Worm (Caenorhabditis elegans) whole organism, young adult: ENCODE results near the gene F57F4.1.
A peak's percentile ranks its signal among the peaks of the same experiment; 100 is the strongest.

Source experiments
- F23B12.7 ChIP-seq: sonication (generic microtip); optimal IDR thresholded peaks from 2 replicates; lab custom pipeline; 2017; ENCODE audit warnings: missing genetic modification characterization, mild to moderate bottlenecking, missing compliant biosample characterization, antibody characterized with exemption, moderate library complexity; ENCODE audit not compliant: insufficient read depth
- F33H1.4 ChIP-seq: fragments of 200-800 bp; sonication (Bioruptor generic); IDR thresholded peaks from 2 replicates; pipeline ENCODE4 v1.3.6; 2022; ENCODE audit warnings: missing genetic modification reagents, missing genetic modification characterization, missing compliant biosample characterization
- F55B11.4 ChIP-seq: sonication (generic microtip); optimal IDR thresholded peaks from 2 replicates; lab custom pipeline; 2016; ENCODE audit warnings: missing compliant biosample characterization, missing genetic modification characterization, borderline replicate concordance; ENCODE audit not compliant: insufficient read depth
- K11D2.4 ChIP-seq: fragments of 200-800 bp; sonication (Bioruptor generic); IDR thresholded peaks from 2 replicates; pipeline ENCODE4 v1.3.6; 2022; ENCODE audit warnings: missing genetic modification reagents, missing genetic modification characterization, missing compliant biosample characterization
- K12H6.12 ChIP-seq: fragments of 200-800 bp; sonication (Bioruptor generic); optimal IDR thresholded peaks from 2 replicates; lab custom pipeline; 2018; ENCODE audit warnings: mild to moderate bottlenecking, missing genetic modification characterization, missing compliant biosample characterization
- T26A5.8 ChIP-seq: sonication (generic microtip); optimal IDR thresholded peaks from 2 replicates; lab custom pipeline; 2016; ENCODE audit warnings: missing genetic modification characterization, missing compliant biosample characterization
- Y53F4B.3 ChIP-seq: fragments of 200-800 bp; sonication (Bioruptor generic); IDR thresholded peaks from 2 replicates; pipeline ENCODE4 v1.3.6; 2022; ENCODE audit warnings: missing genetic modification reagents, missing genetic modification characterization, missing compliant biosample characterization
- Y67H2A.10 ChIP-seq: fragments of 200-800 bp; sonication (Bioruptor generic); conservative IDR thresholded peaks from 2 replicates; pipeline ENCODE4 v1.3.6; 2022; ENCODE audit warnings: missing genetic modification reagents, missing genetic modification characterization, missing compliant biosample characterization
- aptf-3 ChIP-seq: fragments of 200-800 bp; sonication (Bioruptor generic); IDR thresholded peaks from 2 replicates; pipeline ENCODE4 v1.3.6; 2022; ENCODE audit warnings: missing genetic modification characterization, missing compliant biosample characterization
- cebp-1 ChIP-seq, 2 experiments: fragments of 200-800 bp in 1 of 2; sonication (Bioruptor generic) in 1 of 2; sonication (generic microtip) in 1 of 2; IDR thresholded peaks in 1 of 2; optimal IDR thresholded peaks in 1 of 2; 2 replicates each; pipeline versions ENCODE4 v1.3.6 to Lab custom; 2017 to 2022; ENCODE audit warnings: missing compliant biosample characterization in 2 of 2, missing genetic modification characterization in 2 of 2, mild to moderate bottlenecking in 1 of 2, missing genetic modification reagents in 1 of 2, moderate library complexity in 1 of 2
- ceh-27 ChIP-seq: fragments of 200-800 bp; sonication (Bioruptor generic); optimal IDR thresholded peaks from 2 replicates; lab custom pipeline; 2018; ENCODE audit warnings: mild to moderate bottlenecking, missing genetic modification characterization, moderate library complexity, missing compliant biosample characterization
- ceh-58 ChIP-seq: fragments of 200-800 bp; sonication (Bioruptor generic); IDR thresholded peaks from 2 replicates; pipeline ENCODE4 v1.3.6; 2022; ENCODE audit warnings: missing genetic modification characterization, missing compliant biosample characterization
- ceh-79 ChIP-seq: sonication (generic microtip); optimal IDR thresholded peaks from 2 replicates; lab custom pipeline; 2017; ENCODE audit warnings: mild to moderate bottlenecking, missing genetic modification characterization, missing compliant biosample characterization
- dox-1 ChIP-seq: fragments of 200-800 bp; sonication (Bioruptor generic); IDR thresholded peaks from 2 replicates; pipeline ENCODE4 v1.3.6; 2022; ENCODE audit warnings: missing genetic modification reagents, missing genetic modification characterization, missing compliant biosample characterization
- dpff-1 ChIP-seq: sonication (generic microtip); optimal IDR thresholded peaks from 2 replicates; lab custom pipeline; 2017; ENCODE audit warnings: mild to moderate bottlenecking, missing genetic modification characterization, missing compliant biosample characterization
- gei-17 ChIP-seq: fragments of 200-800 bp; sonication (Bioruptor generic); optimal IDR thresholded peaks from 2 replicates; lab custom pipeline; 2018; ENCODE audit warnings: mild to moderate bottlenecking, missing genetic modification characterization, missing compliant biosample characterization
- hmg-20 ChIP-seq: fragments of 200-800 bp; sonication (Bioruptor generic); IDR thresholded peaks from 2 replicates; pipeline ENCODE4 v1.3.6; 2022; ENCODE audit warnings: missing genetic modification reagents, missing genetic modification characterization, missing compliant biosample characterization
- lag-1 ChIP-seq: fragments of 200-800 bp; sonication (Bioruptor generic); IDR thresholded peaks from 2 replicates; pipeline ENCODE4 v1.3.6; 2022; ENCODE audit warnings: missing genetic modification reagents, missing genetic modification characterization, missing compliant biosample characterization
- lin-26 ChIP-seq: fragments of 200-800 bp; sonication (Bioruptor generic); IDR thresholded peaks from 2 replicates; pipeline ENCODE4 v1.3.6; 2022; ENCODE audit warnings: missing genetic modification reagents, missing genetic modification characterization, missing compliant biosample characterization
- lin-35 ChIP-seq, 3 experiments: fragments of 150-350 bp in 2 of 3; sonication (generic microtip) in 1 of 3; optimal IDR thresholded peaks; 2 replicates each; lab custom pipeline; 2014 to 2018; ENCODE audit warnings: missing biosample characterization in 3 of 3, missing genetic modification characterization in 3 of 3, missing genetic modification reagents in 3 of 3
- mcd-1 ChIP-seq: fragments of 200-800 bp; sonication (Bioruptor generic); IDR thresholded peaks from 2 replicates; pipeline ENCODE4 v1.3.6; 2022; ENCODE audit warnings: missing genetic modification reagents, missing genetic modification characterization, missing compliant biosample characterization
- nhr-80 ChIP-seq: sonication (generic microtip); optimal IDR thresholded peaks from 2 replicates; lab custom pipeline; 2016; ENCODE audit warnings: missing genetic modification characterization, missing compliant biosample characterization
- nhr-90 ChIP-seq: sonication (generic microtip); optimal IDR thresholded peaks from 2 replicates; lab custom pipeline; 2016; ENCODE audit warnings: missing genotype, mild to moderate bottlenecking, missing genetic modification characterization, missing compliant biosample characterization
- snpc-1.1 ChIP-seq: sonication (generic microtip); optimal IDR thresholded peaks from 2 replicates; lab custom pipeline; 2017; ENCODE audit warnings: missing genetic modification characterization, mild to moderate bottlenecking, missing compliant biosample characterization, antibody characterized with exemption, moderate library complexity, missing genotype, missing genetic modification reagents; ENCODE audit not compliant: insufficient read depth
- snpc-1.3 ChIP-seq: sonication (generic microtip); optimal IDR thresholded peaks from 2 replicates; lab custom pipeline; 2017; ENCODE audit warnings: missing genetic modification characterization, mild to moderate bottlenecking, missing compliant biosample characterization, antibody characterized with exemption, moderate library complexity, missing genotype, missing genetic modification reagents; ENCODE audit not compliant: insufficient read depth
- somi-1 ChIP-seq: fragments of 200-800 bp; sonication (Bioruptor generic); optimal IDR thresholded peaks from 2 replicates; lab custom pipeline; 2018; ENCODE audit warnings: mild to moderate bottlenecking, missing genetic modification characterization, missing compliant biosample characterization
- tbp1 ChIP-seq: fragments of 200-800 bp; sonication (Bioruptor generic); optimal IDR thresholded peaks from 2 replicates; lab custom pipeline; 2018; ENCODE audit warnings: mild to moderate bottlenecking, missing genetic modification characterization, missing compliant biosample characterization
- tlf-1 ChIP-seq: fragments of 200-800 bp; sonication (Bioruptor generic); optimal IDR thresholded peaks from 2 replicates; lab custom pipeline; 2018; ENCODE audit warnings: mild to moderate bottlenecking, missing genetic modification characterization, missing compliant biosample characterization
- unc-130 ChIP-seq: sonication (generic microtip); optimal IDR thresholded peaks from 2 replicates; lab custom pipeline; 2016; ENCODE audit warnings: missing genetic modification reagents, missing genetic modification characterization, missing compliant biosample characterization
- zfh-2 ChIP-seq: fragments of 200-800 bp; sonication (Bioruptor generic); conservative IDR thresholded peaks from 2 replicates; pipeline ENCODE4 v1.3.6; 2022; ENCODE audit warnings: missing genetic modification reagents, missing genetic modification characterization, missing compliant biosample characterization
- ztf-18 ChIP-seq: sonication (generic microtip); optimal IDR thresholded peaks from 2 replicates; lab custom pipeline; 2016; ENCODE audit warnings: missing genotype, mild to moderate bottlenecking, missing genetic modification characterization, missing compliant biosample characterization
- ztf-28 ChIP-seq: fragments of 200-800 bp; sonication (Bioruptor generic); IDR thresholded peaks from 2 replicates; pipeline ENCODE4 v1.3.6; 2022; ENCODE audit warnings: missing genetic modification reagents, missing genetic modification characterization, missing compliant biosample characterization
- ztf-3 ChIP-seq: fragments of 200-800 bp; sonication (Bioruptor generic); optimal IDR thresholded peaks from 2 replicates; lab custom pipeline; 2018; ENCODE audit warnings: mild to moderate bottlenecking, missing genetic modification characterization, missing compliant biosample characterization
- ztf-6 ChIP-seq: fragments of 200-800 bp; sonication (Bioruptor generic); IDR thresholded peaks from 2 replicates; pipeline ENCODE4 v1.3.6; 2022; ENCODE audit warnings: missing genetic modification reagents, missing genetic modification characterization, missing compliant biosample characterization

Gene F57F4.1

ce11 chrV:6390163-6390562, at the start of gene F57F4.1:
TSS of gene F57F4.1 (plus strand) at chrV:6390463.
- TF ChIP-seq lin-26 (no peak), hmg-20 (GFP tag; lab: Robert Waterston, UW) (no peak), ztf-6 (no peak), ceh-79 (tag; lab: Kevin White, UChicago) (no peak), F55B11.4 (no peak), dpff-1 (tag; lab: Kevin White, UChicago) (no peak), gei-17 (no peak), somi-1 (GFP tag; lab: Kevin White, UChicago) (no peak), snpc-1.1 (tag; lab: Kevin White, UChicago) (no peak), F33H1.4 (GFP tag; lab: Robert Waterston, UW) (no peak)

- TF ChIP-seq mcd-1 (GFP tag; lab: Robert Waterston, UW) = 0 out of 2 replicates have a peak, but pooled peaks have one; percentile 19
- TF ChIP-seq K12H6.12 (tag; lab: Kevin White, UChicago) = peak; percentile 41
- 0 out of 2 replicates have a peak, but pooled peaks have one; percentile 47 for TF ChIP-seq K11D2.4 (GFP tag; lab: Robert Waterston, UW)
- 0 out of 2 replicates have a peak, but pooled peaks have one; percentile 38 for TF ChIP-seq aptf-3 (GFP tag; lab: Robert Waterston, UW)
- no peak for TF ChIP-seq Y53F4B.3 (GFP tag; lab: Robert Waterston, UW)
- TF ChIP-seq ceh-27 = peak; percentile 63
- TF ChIP-seq snpc-1.3 (tag; lab: Kevin White, UChicago) = no peak
- TF ChIP-seq ztf-18 (tag; lab: Kevin White, UChicago) = no peak
- no peak for TF ChIP-seq F23B12.7
- TF ChIP-seq lin-35 (GFP tag; optimal IDR thresholded peaks at IDR 0.05; lab: Kevin White, UChicago) = no peak
- peak; percentile 46; the same call in 1 of the 2 replicates for TF ChIP-seq zfh-2 (GFP tag; lab: Robert Waterston, UW)
- 0 out of 2 replicates have a peak, but pooled peaks have one; percentile 10 for TF ChIP-seq dox-1
Measured at ce11 chrV:6341078-6341638, 49.1 kb upstream of the F57F4.1 start.

- TF ChIP-seq ceh-58 (GFP tag; lab: Robert Waterston, UW) = no peak
- TF ChIP-seq tlf-1 (GFP tag; lab: Kevin White, UChicago) = no peak
- TF ChIP-seq T26A5.8 (tag; lab: Kevin White, UChicago) = no peak
- TF ChIP-seq cebp-1 (GFP tag; IDR thresholded peaks at IDR 0.05; lab: Robert Waterston, UW) = no peak
- peak; percentile 7 for TF ChIP-seq cebp-1 (tag; optimal IDR thresholded peaks at IDR 0.05; lab: Kevin White, UChicago)
- TF ChIP-seq Y67H2A.10 = no peak
- TF ChIP-seq tbp1 (GFP tag; lab: Kevin White, UChicago) = no peak
- TF ChIP-seq ztf-28 (GFP tag; lab: Robert Waterston, UW) = 0 out of 2 replicates have a peak, but pooled peaks have one; percentile 13
- TF ChIP-seq unc-130 (GFP tag; lab: Kevin White, UChicago) = no peak
- TF ChIP-seq zfh-2 (GFP tag; lab: Robert Waterston, UW) = peak; percentile 61
- TF ChIP-seq lag-1 (GFP tag; lab: Robert Waterston, UW) = no peak
- TF ChIP-seq ztf-3 = no peak
- TF ChIP-seq nhr-80 (tag; lab: Kevin White, UChicago) = no peak
- TF ChIP-seq nhr-90 (tag; lab: Kevin White, UChicago) = no peak
- peak; percentile 62 for TF ChIP-seq K12H6.12 (tag; lab: Kevin White, UChicago)
Measured at ce11 chrV:6342502-6342901, 47.8 kb upstream of the F57F4.1 start.
